Fruit fly (Drosophila melanogaster) whole organism, prepupa: ENCODE data around the gene CG5853.

Experiments used
- Blimp-1 ChIP-seq: fragments of 200-800 bp; sonication (Bioruptor generic); optimal IDR thresholded peaks from 3 replicates; lab custom pipeline; 2017; ENCODE audit warnings: missing biosample characterization, missing genetic modification characterization, mild to moderate bottlenecking, moderate library complexity, missing genetic modification reagents
- CG10631 ChIP-seq: fragments of 200-800 bp; sonication (Bioruptor generic); optimal IDR thresholded peaks from 2 replicates; lab custom pipeline; 2016; ENCODE audit warnings: missing biosample characterization, missing genetic modification characterization
- CG10669 ChIP-seq: fragments of 200-800 bp; sonication (Bioruptor generic); optimal IDR thresholded peaks from 3 replicates; lab custom pipeline; 2018; ENCODE audit warnings: missing biosample characterization, mild to moderate bottlenecking, missing genetic modification characterization, moderate library complexity
- CG11294 ChIP-seq: fragments of 200-800 bp; sonication (Bioruptor generic); IDR thresholded peaks from 2 replicates; pipeline ENCODE4 v1.3.6; 2022; ENCODE audit warnings: missing biosample characterization, missing genetic modification characterization
- CG11762 ChIP-seq: fragments of 200-800 bp; sonication (Bioruptor generic); optimal IDR thresholded peaks from 3 replicates; lab custom pipeline; 2016; ENCODE audit warnings: missing biosample characterization, missing genetic modification characterization; ENCODE audit not compliant: insufficient read depth
- CG11902 ChIP-seq: fragments of 200-800 bp; sonication (Bioruptor generic); optimal IDR thresholded peaks from 3 replicates; lab custom pipeline; 2016; ENCODE audit warnings: missing biosample characterization, missing genetic modification characterization
- CG15336 ChIP-seq: fragments of 200-800 bp; sonication (Bioruptor generic); IDR thresholded peaks from 2 replicates; pipeline ENCODE4 v1.3.6; 2022; ENCODE audit warnings: missing biosample characterization, missing genetic modification characterization
- CG1621 ChIP-seq: fragments of 200-800 bp; sonication (Bioruptor generic); optimal IDR thresholded peaks from 3 replicates; lab custom pipeline; 2018; ENCODE audit warnings: missing biosample characterization, mild to moderate bottlenecking, missing genetic modification characterization
- CG16779 ChIP-seq: fragments of 200-800 bp; sonication (Bioruptor generic); optimal IDR thresholded peaks from 3 replicates; lab custom pipeline; 2017; ENCODE audit warnings: missing biosample characterization, mild to moderate bottlenecking, missing genetic modification characterization
- CG3032 ChIP-seq: fragments of 200-800 bp; optimal IDR thresholded peaks from 2 replicates; lab custom pipeline; 2019; ENCODE audit warnings: missing biosample characterization, mild to moderate bottlenecking, missing genetic modification characterization, moderate library complexity
- CG31627 ChIP-seq: fragments of 200-800 bp; sonication (Bioruptor generic); optimal IDR thresholded peaks from 3 replicates; lab custom pipeline; 2016; ENCODE audit warnings: missing biosample characterization, missing genetic modification characterization
- CG32006 ChIP-seq: fragments of 200-800 bp; sonication (Bioruptor generic); optimal IDR thresholded peaks from 3 replicates; lab custom pipeline; 2017; ENCODE audit warnings: missing biosample characterization, mild to moderate bottlenecking, missing genetic modification characterization
- CG3919 ChIP-seq: fragments of 200-800 bp; sonication (Bioruptor generic); optimal IDR thresholded peaks from 3 replicates; lab custom pipeline; 2016; ENCODE audit warnings: missing biosample characterization, missing genetic modification characterization
- CG4318 ChIP-seq: fragments of 200-800 bp; sonication (Bioruptor generic); optimal IDR thresholded peaks from 3 replicates; lab custom pipeline; 2017; ENCODE audit warnings: missing biosample characterization, mild to moderate bottlenecking, missing genetic modification characterization
- CG6163 ChIP-seq: fragments of 200-800 bp; sonication (Bioruptor generic); IDR thresholded peaks from 3 replicates; pipeline ENCODE4 v1.3.6; 2022; ENCODE audit warnings: missing biosample characterization, missing genetic modification characterization
- CG6276 ChIP-seq: fragments of 200-800 bp; sonication (Bioruptor generic); optimal IDR thresholded peaks from 2 replicates; lab custom pipeline; 2017; ENCODE audit warnings: missing biosample characterization, mild to moderate bottlenecking, missing genetic modification characterization
- CG6792 ChIP-seq: fragments of 200-800 bp; sonication (Bioruptor generic); optimal IDR thresholded peaks from 3 replicates; lab custom pipeline; 2016; ENCODE audit warnings: missing biosample characterization, missing genetic modification characterization
- CG6854 ChIP-seq: fragments of 200-800 bp; sonication (Bioruptor generic); optimal IDR thresholded peaks from 2 replicates; lab custom pipeline; 2017; ENCODE audit warnings: missing biosample characterization, mild to moderate bottlenecking, missing genetic modification characterization
- CG7368 ChIP-seq: fragments of 200-800 bp; sonication (Bioruptor generic); optimal IDR thresholded peaks from 3 replicates; lab custom pipeline; 2016; ENCODE audit warnings: missing biosample characterization, missing genetic modification characterization
- CG8119 ChIP-seq: fragments of 200-800 bp; sonication (Bioruptor generic); IDR thresholded peaks from 3 replicates; pipeline ENCODE4 v1.3.6; 2022; ENCODE audit warnings: missing biosample characterization, missing genetic modification characterization
- CG8319 ChIP-seq: fragments of 200-800 bp; sonication (Bioruptor generic); optimal IDR thresholded peaks from 3 replicates; lab custom pipeline; 2016; ENCODE audit warnings: missing biosample characterization, missing genetic modification characterization
- CG8632 ChIP-seq: fragments of 200-800 bp; sonication (Bioruptor generic); optimal IDR thresholded peaks from 3 replicates; lab custom pipeline; 2016; ENCODE audit warnings: missing biosample characterization, missing genetic modification characterization
- CG9139 ChIP-seq: fragments of 200-800 bp; sonication (Bioruptor generic); optimal IDR thresholded peaks from 3 replicates; lab custom pipeline; 2017; ENCODE audit warnings: missing biosample characterization, mild to moderate bottlenecking, missing genetic modification characterization
- Eip78C ChIP-seq: fragments of 200-800 bp; sonication (Bioruptor generic); peaks from one replicate; lab custom pipeline; 2016; ENCODE audit warnings: missing biosample characterization, missing genetic modification characterization
- Eip93F ChIP-seq: fragments of 200-800 bp; sonication (Bioruptor generic); optimal IDR thresholded peaks from 2 replicates; lab custom pipeline; 2016; ENCODE audit warnings: missing biosample characterization, mild to moderate bottlenecking, missing genetic modification characterization
- Ets21C ChIP-seq: fragments of 200-800 bp; sonication (Bioruptor generic); optimal IDR thresholded peaks from 3 replicates; lab custom pipeline; 2016; ENCODE audit warnings: missing biosample characterization, missing genetic modification characterization
- Ets96B ChIP-seq: fragments of 200-800 bp; optimal IDR thresholded peaks from 2 replicates; lab custom pipeline; 2019; ENCODE audit warnings: missing biosample characterization, mild to moderate bottlenecking, missing genetic modification characterization, moderate library complexity
- Gug ChIP-seq: fragments of 200-800 bp; sonication (Bioruptor generic); IDR thresholded peaks from 2 replicates; pipeline ENCODE4 v1.3.6; 2022; ENCODE audit warnings: missing biosample characterization, missing genetic modification characterization
- Hr38 ChIP-seq: sonication (Bioruptor generic); optimal IDR thresholded peaks from 2 replicates; lab custom pipeline; 2016; ENCODE audit warnings: missing biosample characterization, missing genetic modification characterization
- Hr4 ChIP-seq: fragments of 200-800 bp; sonication (Bioruptor generic); optimal IDR thresholded peaks from 3 replicates; lab custom pipeline; 2016; ENCODE audit warnings: missing biosample characterization, missing genetic modification characterization
- Lpt ChIP-seq: fragments of 200-800 bp; sonication (Bioruptor generic); optimal IDR thresholded peaks from 3 replicates; lab custom pipeline; 2016; ENCODE audit warnings: missing biosample characterization, missing genetic modification characterization
- OdsH ChIP-seq: fragments of 200-800 bp; sonication (Bioruptor generic); optimal IDR thresholded peaks from 3 replicates; lab custom pipeline; 2016; ENCODE audit warnings: missing biosample characterization, missing genetic modification characterization
- Sox14 ChIP-seq: fragments of 200-800 bp; sonication (Bioruptor generic); optimal IDR thresholded peaks from 3 replicates; lab custom pipeline; 2016; ENCODE audit warnings: missing biosample characterization, missing genetic modification characterization
- Sox15 ChIP-seq: fragments of 200-800 bp; sonication (Bioruptor generic); optimal IDR thresholded peaks from 3 replicates; lab custom pipeline; 2016; ENCODE audit warnings: missing biosample characterization, missing genetic modification characterization
- achi ChIP-seq: fragments of 200-800 bp; sonication (Bioruptor generic); optimal IDR thresholded peaks from 3 replicates; lab custom pipeline; 2016; ENCODE audit warnings: missing biosample characterization, missing genetic modification characterization
- acj6 ChIP-seq: fragments of 200-800 bp; sonication (Bioruptor generic); optimal IDR thresholded peaks from 3 replicates; lab custom pipeline; 2016; ENCODE audit warnings: missing biosample characterization, missing genetic modification characterization
- cyc ChIP-seq: fragments of 200-800 bp; sonication (Bioruptor generic); optimal IDR thresholded peaks from 3 replicates; lab custom pipeline; 2016; ENCODE audit warnings: missing biosample characterization, missing genetic modification characterization
- dac ChIP-seq: fragments of 200-800 bp; sonication (Bioruptor generic); optimal IDR thresholded peaks from 2 replicates; lab custom pipeline; 2017; ENCODE audit warnings: missing biosample characterization, mild to moderate bottlenecking, missing genetic modification characterization
- dsx ChIP-seq: fragments of 200-800 bp; optimal IDR thresholded peaks from 3 replicates; lab custom pipeline; 2019; ENCODE audit warnings: missing biosample characterization, mild to moderate bottlenecking, missing genetic modification characterization, moderate library complexity; ENCODE audit not compliant: poor library complexity, severe bottlenecking
- eg ChIP-seq: fragments of 200-800 bp; sonication (Bioruptor generic); IDR thresholded peaks from 3 replicates; pipeline ENCODE4 v1.3.6; 2022; ENCODE audit warnings: missing biosample characterization, missing genetic modification characterization
- esn ChIP-seq: fragments of 200-800 bp; sonication (Bioruptor generic); optimal IDR thresholded peaks from 2 replicates; lab custom pipeline; 2016; ENCODE audit warnings: missing biosample characterization, mild to moderate bottlenecking, missing genetic modification characterization, moderate library complexity
- fd59A ChIP-seq: fragments of 200-800 bp; sonication (Bioruptor generic); optimal IDR thresholded peaks from 2 replicates; lab custom pipeline; 2017; ENCODE audit warnings: missing biosample characterization, mild to moderate bottlenecking, missing genetic modification characterization, missing genetic modification reagents
- fd85E ChIP-seq: fragments of 200-800 bp; sonication (Bioruptor generic); optimal IDR thresholded peaks from 3 replicates; lab custom pipeline; 2016; ENCODE audit warnings: missing biosample characterization, missing genetic modification characterization
- fkh ChIP-seq: fragments of 200-800 bp; sonication (Bioruptor generic); optimal IDR thresholded peaks from 3 replicates; lab custom pipeline; 2017; ENCODE audit warnings: missing biosample characterization, mild to moderate bottlenecking, missing genetic modification characterization, moderate library complexity
- lz ChIP-seq: fragments of 200-800 bp; sonication (Bioruptor generic); optimal IDR thresholded peaks from 3 replicates; lab custom pipeline; 2016; ENCODE audit warnings: missing biosample characterization, missing genetic modification characterization
- net ChIP-seq: fragments of 200-800 bp; sonication (Bioruptor generic); optimal IDR thresholded peaks from 3 replicates; lab custom pipeline; 2016; ENCODE audit warnings: missing biosample characterization, missing genetic modification characterization
- pdm3 ChIP-seq: fragments of 200-800 bp; sonication (Bioruptor generic); optimal IDR thresholded peaks from 3 replicates; lab custom pipeline; 2016; ENCODE audit warnings: missing biosample characterization, missing genetic modification characterization
- salr ChIP-seq, 2 experiments: fragments of 200-800 bp; sonication (Bioruptor generic); optimal IDR thresholded peaks; 3 replicates each; lab custom pipeline; 2016 to 2018; ENCODE audit warnings: missing biosample characterization in 2 of 2, missing genetic modification characterization in 2 of 2, mild to moderate bottlenecking in 1 of 2
- spab ChIP-seq: fragments of 200-800 bp; sonication (Bioruptor generic); optimal IDR thresholded peaks from 2 replicates; lab custom pipeline; 2017; ENCODE audit warnings: missing biosample characterization, mild to moderate bottlenecking, missing genetic modification characterization, missing genetic modification reagents
- ss ChIP-seq, 2 experiments: fragments of 200-800 bp; sonication (Bioruptor generic); optimal IDR thresholded peaks; 2 replicates in 1 of 2; 3 replicates in 1 of 2; lab custom pipeline; 2017 to 2018; ENCODE audit warnings: mild to moderate bottlenecking in 2 of 2, missing biosample characterization in 2 of 2, missing genetic modification characterization in 2 of 2, moderate library complexity in 1 of 2
- topi ChIP-seq: fragments of 200-800 bp; sonication (Bioruptor generic); optimal IDR thresholded peaks from 3 replicates; lab custom pipeline; 2016; ENCODE audit warnings: missing biosample characterization, missing genetic modification characterization
- vri ChIP-seq: fragments of 200-800 bp; sonication (Bioruptor generic); optimal IDR thresholded peaks from 3 replicates; lab custom pipeline; 2016; ENCODE audit warnings: missing biosample characterization, mild to moderate bottlenecking, missing genetic modification characterization

The CG5853 gene

DNA sequence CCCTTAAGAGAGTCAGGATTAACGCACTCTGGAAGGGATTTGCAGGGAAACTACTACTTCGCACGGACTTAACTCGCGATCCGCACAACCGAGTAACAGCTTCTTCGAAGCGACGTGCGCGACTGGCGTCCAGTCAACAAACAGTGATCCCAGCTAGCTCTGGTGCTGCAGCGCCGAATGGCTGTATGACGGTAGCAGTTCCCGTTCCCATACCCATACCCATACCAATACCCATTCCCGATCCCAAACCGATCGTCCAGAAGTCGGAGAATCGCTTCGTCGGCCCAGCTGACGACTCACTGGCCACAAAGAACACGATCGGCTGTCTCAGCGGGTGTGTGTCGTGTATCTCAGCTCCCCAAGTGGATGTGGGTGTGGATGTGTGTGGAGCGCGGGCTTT is at the start of gene CG5853:
CG5853 (minus strand) TSS at position 384 of the 400 bp plus-strand sequence.
- TF ChIP-seq Hr38 (GFP tag; lab: Kevin White, UChicago) = no peak
- peak; percentile 50 for TF ChIP-seq net (GFP tag; lab: Kevin White, UChicago)
- TF ChIP-seq pdm3 = no peak
- TF ChIP-seq fd85E = peak; percentile 16
- peak; percentile 34 for TF ChIP-seq achi (GFP tag; lab: Kevin White, UChicago)
- TF ChIP-seq CG11294 (GFP tag; lab: Robert Waterston, UW) = no peak
- peak; percentile 16 for TF ChIP-seq CG8632 (GFP tag; lab: Kevin White, UChicago)
- no peak for TF ChIP-seq cyc (GFP tag; lab: Kevin White, UChicago)
- TF ChIP-seq CG16779 (tag; lab: Kevin White, UChicago) = peak; percentile 65
- TF ChIP-seq Blimp-1 (GFP tag; lab: Kevin White, UChicago) = no peak
- no peak for TF ChIP-seq CG10669 (GFP tag; lab: Kevin White, UChicago)
- TF ChIP-seq lz (GFP tag; lab: Kevin White, UChicago) = no peak
- peak; percentile 82 for TF ChIP-seq CG6854 (GFP tag; lab: Kevin White, UChicago)
- TF ChIP-seq Eip93F (GFP tag; lab: Kevin White, UChicago) = no peak
- no peak for TF ChIP-seq Ets21C
- TF ChIP-seq eg = peak; percentile 68; the same call in 2 of the 3 replicates
- no peak for TF ChIP-seq CG6276 (GFP tag; lab: Kevin White, UChicago)
- peak; percentile 26 for TF ChIP-seq CG7368 (GFP tag; lab: Kevin White, UChicago)
- TF ChIP-seq Ets96B (tag; lab: Kevin White, UChicago) = peak; percentile 4
- TF ChIP-seq acj6 (GFP tag; lab: Kevin White, UChicago) = no peak
- no peak for TF ChIP-seq topi (GFP tag; lab: Kevin White, UChicago)
- TF ChIP-seq CG11762 (GFP tag; lab: Kevin White, UChicago) = no peak
- TF ChIP-seq spab (GFP tag; lab: Kevin White, UChicago) = no peak
- no peak for TF ChIP-seq fd59A (GFP tag; lab: Kevin White, UChicago)
- peak; percentile 64 for TF ChIP-seq CG1621 (tag; lab: Kevin White, UChicago)
- no peak for TF ChIP-seq CG8319 (GFP tag; lab: Kevin White, UChicago)
- TF ChIP-seq vri (GFP tag; lab: Kevin White, UChicago) = peak; percentile 96
- peak; percentile 73 for TF ChIP-seq CG6163 (GFP tag; lab: Robert Waterston, UW)
- no peak for TF ChIP-seq CG11902 (GFP tag; lab: Kevin White, UChicago)
- no peak for TF ChIP-seq CG32006 (GFP tag; lab: Kevin White, UChicago)
- no peak for TF ChIP-seq dac
- no peak for TF ChIP-seq OdsH (GFP tag; lab: Kevin White, UChicago)
- peak; percentile 3 for TF ChIP-seq CG3032
- TF ChIP-seq CG8119 (GFP tag; lab: Robert Waterston, UW) = peak; percentile 16; the same call in 1 of the 3 replicates
- no peak for TF ChIP-seq CG4318 (GFP tag; lab: Kevin White, UChicago)
- TF ChIP-seq Gug (GFP tag; lab: Robert Waterston, UW) = no peak
- peak; percentile 8 for TF ChIP-seq Lpt (GFP tag; lab: Kevin White, UChicago)
- no peak for TF ChIP-seq Eip78C (GFP tag; lab: Kevin White, UChicago)
- no peak for TF ChIP-seq CG10631 (GFP tag; lab: Kevin White, UChicago)
- TF ChIP-seq CG3919 (GFP tag; lab: Kevin White, UChicago) = peak; percentile 46
- peak; percentile 76 for TF ChIP-seq Sox14 (GFP tag; lab: Kevin White, UChicago)
- peak; percentile 48; the same call in 1 of the 2 replicates for TF ChIP-seq CG15336 (GFP tag; lab: Robert Waterston, UW)
- TF ChIP-seq ss (GFP tag; optimal IDR thresholded peaks at IDR 0.05; lab: Kevin White, UChicago) = peak; percentile 55 to 70
- no peak for TF ChIP-seq Sox15 (GFP tag; lab: Kevin White, UChicago)
- TF ChIP-seq Hr4 (GFP tag; lab: Kevin White, UChicago) = no peak
- peak; percentile 63 for TF ChIP-seq dsx (GFP tag; lab: Kevin White, UChicago)
- peak; percentile 5 for TF ChIP-seq esn
- TF ChIP-seq fkh (GFP tag; lab: Kevin White, UChicago) = peak; percentile 18
- peak; percentile 5 for TF ChIP-seq CG6792 (GFP tag; lab: Kevin White, UChicago)
- TF ChIP-seq salr (GFP tag; optimal IDR thresholded peaks at IDR 0.05; lab: Kevin White, UChicago) = peak in 1 of 2 experiments; percentile 32
- TF ChIP-seq CG9139 = peak; percentile 67
- TF ChIP-seq CG31627 (GFP tag; lab: Kevin White, UChicago) = no peak
